Fruit fly (Drosophila melanogaster): Measurements from ENCODE around the gene CG42637.

Gene CG42637

DNA sequence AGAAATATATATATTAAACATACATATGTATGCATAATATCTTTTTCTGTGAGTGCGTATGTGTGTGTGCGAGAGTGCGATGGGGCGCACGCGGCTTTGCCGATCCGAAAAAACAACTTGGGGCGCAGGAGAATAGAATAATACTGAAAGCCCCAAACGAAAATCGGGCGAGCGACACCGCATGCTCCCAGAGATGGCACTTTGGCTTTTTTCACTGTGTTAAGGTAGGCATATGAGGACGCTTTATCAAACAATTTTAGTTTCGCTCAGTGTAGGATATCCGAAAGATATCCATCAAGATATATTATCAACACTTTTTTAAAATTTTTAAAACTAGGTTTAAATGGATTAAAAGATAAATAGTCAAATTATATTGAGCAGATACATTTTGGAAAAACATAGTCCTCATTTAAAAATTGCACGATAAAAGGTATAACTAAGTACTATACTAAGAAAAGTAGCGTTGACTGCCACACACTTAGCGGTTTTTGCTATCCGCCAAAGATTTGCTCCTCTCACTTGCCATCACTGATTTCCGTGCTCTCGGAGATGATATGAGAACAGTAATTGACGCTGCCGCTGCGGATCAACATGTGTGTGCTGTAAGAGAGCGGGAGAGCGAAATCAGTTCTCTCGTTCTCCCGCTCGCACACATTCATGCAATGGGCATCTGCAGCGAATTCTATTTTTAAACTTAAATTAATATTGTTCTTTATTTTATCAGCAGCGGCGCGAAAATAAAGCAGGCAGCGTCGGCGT lies 2.3 kb downstream of the CG42637 start (continued):
- TF ChIP-seq gsb (GFP tag; IDR thresholded peaks at IDR 0.05) (no peak), Atf-2 (GFP tag; optimal IDR thresholded peaks at IDR 0.05) (peak; percentile 69), crp (GFP tag; optimal IDR thresholded peaks at IDR 0.05) (peak in 1 of 2 experiments; percentile 17), CG32532 (GFP tag; IDR thresholded peaks at IDR 0.05) (peak; percentile 37; the same call in 1 of the 2 replicates), Bgb (GFP tag; IDR thresholded peaks at IDR 0.05; ENCODE audit: partially characterized antibody) (no peak; the same call in 1 of the 2 replicates), Lpt (GFP tag; optimal IDR thresholded peaks at IDR 0.05) (no peak), mirr (GFP tag; optimal IDR thresholded peaks at IDR 0.05) (no peak), Hr78 (GFP tag; optimal IDR thresholded peaks at IDR 0.05) (peak in 1 of 2 experiments; percentile 38), tna (GFP tag; IDR thresholded peaks at IDR 0.05; ENCODE audit: partially characterized antibody) (peak; percentile 21; the same call in 1 of the 2 replicates), Antp (GFP tag; optimal IDR thresholded peaks at IDR 0.05) (peak; percentile 51), sug (tag; optimal IDR thresholded peaks at IDR 0.05) (peak; percentile 24), CG31365 (tag; optimal IDR thresholded peaks at IDR 0.05) (no peak), shn (GFP tag; optimal IDR thresholded peaks at IDR 0.05) (peak; percentile 80), mld (GFP tag; IDR thresholded peaks at IDR 0.05; ENCODE audit: partially characterized antibody) (no peak), disco-r (GFP tag; optimal IDR thresholded peaks at IDR 0.05) (peak; percentile 57), pfk (GFP tag; optimal IDR thresholded peaks at IDR 0.05) (no peak), Drgx (GFP tag; IDR thresholded peaks at IDR 0.05) (peak; percentile 36; the same call in 1 of the 2 replicates), kah (GFP tag; optimal IDR thresholded peaks at IDR 0.05) (peak; percentile 98), CG2199 (GFP tag; IDR thresholded peaks at IDR 0.05) (peak; percentile 56), psq (GFP tag; optimal IDR thresholded peaks at IDR 0.05) (peak; percentile 2), CG14014 (GFP tag; IDR thresholded peaks at IDR 0.05) (peak; percentile 42), Nf-YB (GFP tag; optimal IDR thresholded peaks at IDR 0.05) (peak; percentile 44), Med (GFP tag) (peak; percentile 86), zfh1 (GFP tag; IDR thresholded peaks at IDR 0.05) (peak; percentile 32; the same call in 2 of the 3 replicates), wek (GFP tag; optimal IDR thresholded peaks at IDR 0.05) (peak; percentile 94), CG30020 (tag; optimal IDR thresholded peaks at IDR 0.05) (peak; percentile 37), phol (tag; optimal IDR thresholded peaks at IDR 0.05) (peak; percentile 79), fd64A (GFP tag; optimal IDR thresholded peaks at IDR 0.05) (peak; percentile 55), Hr39 (optimal IDR thresholded peaks at IDR 0.05) (no peak), CG4404 (GFP tag; IDR thresholded peaks at IDR 0.05) (peak; percentile 31; the same call in 1 of the 2 replicates), HHEX (GFP tag; optimal IDR thresholded peaks at IDR 0.05) (peak; percentile 59), nmo (GFP tag; optimal IDR thresholded peaks at IDR 0.05) (peak; percentile 82), inv (GFP tag; IDR thresholded peaks at IDR 0.05; ENCODE audit: partially characterized antibody) (no peak), CG9817 (tag; optimal IDR thresholded peaks at IDR 0.05) (peak; percentile 57), tio (GFP tag; optimal IDR thresholded peaks at IDR 0.05) (peak; percentile 66), CG4820 (GFP tag; optimal IDR thresholded peaks at IDR 0.05) (peak; percentile 69), E2f2 (GFP tag; IDR thresholded peaks at IDR 0.05) (peak; percentile 17), sqz (GFP tag; optimal IDR thresholded peaks at IDR 0.05) (no peak), Camta (GFP tag; optimal IDR thresholded peaks at IDR 0.05) (peak; percentile 69), Gug (GFP tag; IDR thresholded peaks at IDR 0.05) (peak; percentile 35; the same call in 1 of the 4 replicates), Sox102F (GFP tag; optimal IDR thresholded peaks at IDR 0.05) (peak; percentile 47), Abd-B (GFP tag; optimal IDR thresholded peaks at IDR 0.05) (peak; percentile 33), CG18262 (tag; optimal IDR thresholded peaks at IDR 0.05) (peak; percentile 77), ems (GFP tag; optimal IDR thresholded peaks at IDR 0.05) (peak; percentile 4), dpn (GFP tag; optimal IDR thresholded peaks at IDR 0.05) (peak; percentile 59 to 65), CG18619 (GFP tag; optimal IDR thresholded peaks at IDR 0.05) (peak; percentile 58), croc (GFP tag; conservative IDR thresholded peaks at IDR 0.05) (peak; percentile 37; the same call in 2 of the 3 replicates), MBD-R2 (GFP tag; IDR thresholded peaks at IDR 0.05) (0 out of 2 replicates have a peak, but pooled peaks have one; percentile 15)
